Worm (Caenorhabditis elegans): Measurements from ENCODE around the gene sec-5.

DNA sequence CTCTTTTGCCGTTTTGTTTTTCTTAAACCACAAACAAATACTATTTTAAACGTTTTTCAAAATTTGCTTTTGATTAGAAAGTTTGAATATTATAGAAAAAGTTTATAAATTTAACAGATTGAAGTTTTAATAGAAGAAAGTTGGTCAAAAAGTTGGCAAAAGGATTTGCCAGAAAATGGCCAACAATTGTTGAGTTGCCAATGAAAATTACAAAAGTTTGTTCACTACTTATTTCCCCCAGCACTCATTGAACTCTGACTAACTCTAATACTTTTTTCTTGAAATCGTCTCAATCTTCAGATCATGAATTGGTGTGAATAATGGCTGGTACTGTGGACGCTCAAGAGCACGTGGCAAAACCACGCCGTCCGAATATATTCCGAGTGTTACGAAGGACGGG, 33.1 kb upstream of the sec-5 start, which contains the start of gene ZK1067.4:
- no peak for TF ChIP-seq aly-2 (tag; optimal IDR thresholded peaks at IDR 0.05)
- TF ChIP-seq pha-4 (tag; optimal IDR thresholded peaks at IDR 0.05), result no peak
- TF ChIP-seq ceh-9 (tag; optimal IDR thresholded peaks at IDR 0.05), result no peak
- TF ChIP-seq eor-1 (tag; optimal IDR thresholded peaks at IDR 0.05), result no peak
- no peak for TF ChIP-seq nhr-28 (tag; optimal IDR thresholded peaks at IDR 0.05)
- TF ChIP-seq zag-1 (tag; optimal IDR thresholded peaks at IDR 0.05), result no peak
